Worm (Caenorhabditis elegans) whole organism, L4/young adult: ENCODE data around the gene C08F11.1.

Experiments
- dao-5 ChIP-seq: sonication (generic microtip); optimal IDR thresholded peaks from 2 replicates; lab custom pipeline; 2016; ENCODE audit warnings: missing genotype, missing genetic modification characterization, moderate library complexity, missing compliant biosample characterization
- him-1 ChIP-seq: sonication (generic microtip); optimal IDR thresholded peaks from 2 replicates; lab custom pipeline; 2016; ENCODE audit warnings: missing genotype, missing genetic modification reagents, missing genetic modification characterization, missing compliant biosample characterization

DNA sequence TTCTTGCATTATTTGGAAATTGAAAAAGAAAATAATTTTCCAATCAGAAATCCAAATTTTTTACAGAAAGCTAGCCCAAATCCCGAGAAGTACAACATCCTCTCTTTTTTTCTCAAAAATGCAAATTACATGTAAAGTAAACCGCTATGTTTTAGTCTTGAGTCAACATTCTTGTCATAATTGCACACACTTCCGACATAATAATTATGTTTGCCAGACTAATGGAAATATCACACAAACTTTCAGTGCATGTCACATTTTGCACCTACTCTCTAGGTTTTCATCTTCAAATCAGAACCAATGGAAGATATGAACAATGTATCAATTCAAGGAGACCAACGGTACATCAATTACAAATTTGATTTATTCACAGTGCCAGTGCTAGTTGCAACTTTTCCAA is 39.0 kb upstream of the C08F11.1 start, which contains the start of gene sru-11:
- TF ChIP-seq dao-5 (tag; lab: Kevin White, UChicago) = no peak
- TF ChIP-seq him-1 = no peak
